Worm (Caenorhabditis elegans): Measurements from ENCODE around the gene H28G03.2.

The H28G03.2 gene

ce11 chrX:5244041-5244440 lies 38.5 kb downstream of the H28G03.2 start, which contains the start of gene Y34B4A.7 (continued):
- TF ChIP-seq zip-2 (tag; optimal IDR thresholded peaks at IDR 0.05) (peak; percentile 41), lin-13 (GFP tag; optimal IDR thresholded peaks at IDR 0.05) (peak; percentile 38), nhr-102 (tag; optimal IDR thresholded peaks at IDR 0.05) (peak; percentile 44)

ce11 chrX:5248754-5249153 lies 43.2 kb downstream of the H28G03.2 start:
- peak; percentile 63 for TF ChIP-seq aha-1 (tag)
- TF ChIP-seq dve-1 (tag; optimal IDR thresholded peaks at IDR 0.05; ENCODE audit: insufficient read depth), result no peak

DNA sequence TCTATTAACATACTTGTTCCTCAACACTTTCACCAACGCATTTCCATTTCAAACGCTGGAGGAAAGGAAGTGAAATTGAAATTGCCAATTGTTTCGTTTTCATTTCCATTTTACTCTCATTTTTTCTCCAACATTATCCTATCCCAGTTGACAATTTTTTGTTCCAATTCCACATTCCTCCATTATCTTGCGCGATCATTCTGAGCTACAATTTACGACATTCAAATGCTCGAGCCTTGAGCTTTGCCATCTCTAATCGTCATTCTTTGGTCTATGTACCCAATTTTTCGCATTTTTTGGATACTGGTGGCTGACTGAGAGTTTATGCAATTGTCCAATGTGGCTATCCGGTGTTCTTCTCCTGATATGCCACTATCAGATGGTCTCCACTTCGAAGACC lies 44.0 kb downstream of the H28G03.2 start, which contains the start of gene Y34B4A.10:
Y34B4A.10 (plus strand) TSS at position 301 of the 400 bp plus-strand sequence.
- TF ChIP-seq unc-62 (GFP tag; optimal IDR thresholded peaks at IDR 0.05 in 1 of 2), result peak in 1 of 2 experiments; percentile 6
- no peak for TF ChIP-seq unc-62 (tag; optimal IDR thresholded peaks at IDR 0.05)
- TF ChIP-seq D1046.2 (GFP tag; IDR thresholded peaks at IDR 0.05), result no peak

DNA sequence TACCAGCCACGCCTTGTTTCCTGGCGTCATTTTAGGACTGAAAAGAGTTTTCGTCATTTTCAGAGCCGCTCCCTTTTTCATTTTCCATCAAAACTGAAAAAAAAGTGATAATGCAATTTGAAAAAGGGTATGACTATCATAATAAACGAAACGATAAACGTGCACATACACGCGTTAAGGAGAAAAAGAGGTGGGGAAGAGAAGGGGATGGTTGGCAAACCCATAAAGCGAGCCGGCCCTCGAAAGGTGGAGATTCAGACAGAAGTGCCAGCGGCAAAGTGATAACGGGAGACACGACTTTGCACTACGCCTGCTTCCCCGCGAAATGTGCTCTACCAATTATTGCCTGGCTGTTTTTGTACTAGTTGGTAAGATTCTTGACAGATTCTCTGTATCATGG lies 47.2 kb downstream of the H28G03.2 start, which contains the start of gene nspg-14:
nspg-14 (plus strand) TSS at position 250 of the 400 bp plus-strand sequence.
- TF ChIP-seq ceh-62 (tag; optimal IDR thresholded peaks at IDR 0.05) (no peak), arid-1 (GFP tag; conservative IDR thresholded peaks at IDR 0.05) (no peak), zag-1 (tag; optimal IDR thresholded peaks at IDR 0.05) (no peak), lir-3 (tag; optimal IDR thresholded peaks at IDR 0.05) (no peak), F10B5.3 (tag; optimal IDR thresholded peaks at IDR 0.05) (no peak), madf-5 (GFP tag; IDR thresholded peaks at IDR 0.05) (no peak), cey-2 (tag; optimal IDR thresholded peaks at IDR 0.05; ENCODE audit: borderline replicate concordance, insufficient read depth) (no peak), lsy-2 (tag; optimal IDR thresholded peaks at IDR 0.05) (no peak), lin-1 (GFP tag; IDR thresholded peaks at IDR 0.05) (peak; percentile 69; the same call in 1 of the 2 replicates), D1046.2 (GFP tag; IDR thresholded peaks at IDR 0.05) (no peak), zip-11 (GFP tag; IDR thresholded peaks at IDR 0.05) (no peak), ceh-28 (tag; optimal IDR thresholded peaks at IDR 0.05) (no peak), php-3 (GFP tag; IDR thresholded peaks at IDR 0.05) (peak; percentile 69), F44E2.7 (GFP tag; IDR thresholded peaks at IDR 0.05) (no peak), nhr-76 (tag; optimal IDR thresholded peaks at IDR 0.05) (no peak), pha-4 (GFP tag; IDR thresholded peaks at IDR 0.05) (no peak), pha-4 (tag; optimal IDR thresholded peaks at IDR 0.05) (no peak), jun-1 (tag; optimal IDR thresholded peaks at IDR 0.05) (no peak), mxl-3 (GFP tag; optimal IDR thresholded peaks at IDR 0.05) (peak; percentile 36), nhr-6 (tag; optimal IDR thresholded peaks at IDR 0.05) (no peak), Y5F2A.4 (GFP tag; optimal IDR thresholded peaks at IDR 0.05) (no peak), spr-1 (tag; optimal IDR thresholded peaks at IDR 0.05) (peak; percentile 31), hlh-11 (tag; optimal IDR thresholded peaks at IDR 0.05) (peak; percentile 75), daf-12 (tag; optimal IDR thresholded peaks at IDR 0.05) (no peak), ama-1 (optimal IDR thresholded peaks at IDR 0.05) (no peak), vab-7 (GFP tag; IDR thresholded peaks at IDR 0.05) (no peak), lin-38 (GFP tag; IDR thresholded peaks at IDR 0.05) (no peak), spr-3 (GFP tag; optimal IDR thresholded peaks at IDR 0.05) (no peak), fos-1 (tag; optimal IDR thresholded peaks at IDR 0.05) (no peak), ceh-82 (tag; optimal IDR thresholded peaks at IDR 0.05) (no peak), nhr-28 (tag; optimal IDR thresholded peaks at IDR 0.05) (peak; percentile 73), daf-8 (GFP tag; IDR thresholded peaks at IDR 0.05) (no peak), Y48G9A.11 (GFP tag; IDR thresholded peaks at IDR 0.05) (no peak), nhr-11 (tag; optimal IDR thresholded peaks at IDR 0.05) (no peak), mxl-2 (GFP tag; conservative IDR thresholded peaks at IDR 0.05) (no peak), dmd-8 (GFP tag; IDR thresholded peaks at IDR 0.05) (no peak), zfp-3 (GFP tag; conservative IDR thresholded peaks at IDR 0.05) (no peak), mdl-1 (tag; optimal IDR thresholded peaks at IDR 0.05) (peak in 1 of 2 experiments; percentile 21), nhr-111 (GFP tag; optimal IDR thresholded peaks at IDR 0.05) (no peak), aha-1 (tag) (no peak), aly-2 (tag; optimal IDR thresholded peaks at IDR 0.05) (no peak)

Data from whole organism, L4 larva.